Fruit fly (Drosophila melanogaster): ENCODE results near the gene Icmt.

The Icmt gene

dm6 chr3L:13015823-13016465 is 2.1 kb upstream of the Icmt start, which contains the start of gene CG11267 (continued):
- TF ChIP-seq hbn (GFP tag; IDR thresholded peaks at IDR 0.05; ENCODE audit: partially characterized antibody): no peak
- peak; percentile 74 for TF ChIP-seq wek (GFP tag; optimal IDR thresholded peaks at IDR 0.05)
- TF ChIP-seq CG17328 (GFP tag; IDR thresholded peaks at IDR 0.05): peak; percentile 86
- peak; percentile 51 for TF ChIP-seq pzg (GFP tag; optimal IDR thresholded peaks at IDR 0.05)
- peak; percentile 65 for TF ChIP-seq CG6683 (GFP tag; optimal IDR thresholded peaks at IDR 0.05)
- peak; percentile 72 for TF ChIP-seq CG12942 (GFP tag; optimal IDR thresholded peaks at IDR 0.05)
- peak; percentile 72 for TF ChIP-seq ab (GFP tag; optimal IDR thresholded peaks at IDR 0.05)
- TF ChIP-seq CG18599 (GFP tag; optimal IDR thresholded peaks at IDR 0.05): peak; percentile 92
- peak; percentile 56 for TF ChIP-seq croc (GFP tag; conservative IDR thresholded peaks at IDR 0.05)
- peak; percentile 87 for TF ChIP-seq tin (GFP tag; optimal IDR thresholded peaks at IDR 0.05)
- TF ChIP-seq CG43689 (GFP tag; IDR thresholded peaks at IDR 0.05): no peak
- peak; percentile 62 for TF ChIP-seq trh (GFP tag; optimal IDR thresholded peaks at IDR 0.05)
- TF ChIP-seq CG18764 (GFP tag; optimal IDR thresholded peaks at IDR 0.05): peak; percentile 77
- no peak for TF ChIP-seq CG1832 (GFP tag; optimal IDR thresholded peaks at IDR 0.05)
- peak; percentile 85; the same call in 1 of the 2 replicates for TF ChIP-seq Lim3 (GFP tag; IDR thresholded peaks at IDR 0.05)
- TF ChIP-seq CG11247 (GFP tag; IDR thresholded peaks at IDR 0.05): peak; percentile 89
- TF ChIP-seq CG8359 (GFP tag; optimal IDR thresholded peaks at IDR 0.05; ENCODE audit: borderline replicate concordance): peak; percentile 56
- TF ChIP-seq Myb (GFP tag; optimal IDR thresholded peaks at IDR 0.05): peak; percentile 54
- peak; percentile 93 for TF ChIP-seq so (GFP tag; IDR thresholded peaks at IDR 0.05)
- peak; percentile 85 for TF ChIP-seq CG4424 (GFP tag; optimal IDR thresholded peaks at IDR 0.05)
- TF ChIP-seq ash1 (GFP tag; optimal IDR thresholded peaks at IDR 0.05): peak; percentile 48
- TF ChIP-seq Sin3A (optimal IDR thresholded peaks at IDR 0.05): no peak
- TF ChIP-seq CG9727 (GFP tag; optimal IDR thresholded peaks at IDR 0.05): peak; percentile 82
- peak; percentile 71; the same call in 2 of the 3 replicates for TF ChIP-seq CG14050 (GFP tag; IDR thresholded peaks at IDR 0.05)
- TF ChIP-seq CG12104 (GFP tag; optimal IDR thresholded peaks at IDR 0.05): peak; percentile 85
- no peak for TF ChIP-seq Lpt (GFP tag; optimal IDR thresholded peaks at IDR 0.05)
- TF ChIP-seq en (GFP tag; optimal IDR thresholded peaks at IDR 0.05): peak; percentile 68
- peak; percentile 81 for TF ChIP-seq CG8924 (tag; optimal IDR thresholded peaks at IDR 0.05)
- TF ChIP-seq crc (GFP tag; optimal IDR thresholded peaks at IDR 0.05): peak; percentile 71
- TF ChIP-seq hkb (optimal IDR thresholded peaks at IDR 0.05): no peak
- TF ChIP-seq hkb (GFP tag; IDR thresholded peaks at IDR 0.05): peak; percentile 94
- TF ChIP-seq CG13287 (GFP tag; IDR thresholded peaks at IDR 0.05; ENCODE audit: partially characterized antibody): no peak
- TF ChIP-seq CG6813 (GFP tag; optimal IDR thresholded peaks at IDR 0.05): peak; percentile 84
- TF ChIP-seq CG2889 (GFP tag; IDR thresholded peaks at IDR 0.05): peak; percentile 69; the same call in 2 of the 3 replicates
- TF ChIP-seq gem (tag; optimal IDR thresholded peaks at IDR 0.05): peak; percentile 89
- peak; percentile 91 for TF ChIP-seq Rx (GFP tag; IDR thresholded peaks at IDR 0.05)
- TF ChIP-seq CG4328 (GFP tag; optimal IDR thresholded peaks at IDR 0.05): peak; percentile 86
- peak; percentile 90 for TF ChIP-seq Drgx (GFP tag; IDR thresholded peaks at IDR 0.05)
- peak; percentile 90 for TF ChIP-seq CG32772 (GFP tag; IDR thresholded peaks at IDR 0.05)
- peak; percentile 32 for TF ChIP-seq da (GFP tag; optimal IDR thresholded peaks at IDR 0.05)
- TF ChIP-seq nmo (GFP tag; optimal IDR thresholded peaks at IDR 0.05): peak; percentile 92
- TF ChIP-seq Jarid2 (GFP tag; optimal IDR thresholded peaks at IDR 0.05): peak; percentile 44
- peak; percentile 73 for TF ChIP-seq chn (GFP tag; optimal IDR thresholded peaks at IDR 0.05)
- peak; percentile 39 for TF ChIP-seq Dad (GFP tag; optimal IDR thresholded peaks at IDR 0.05)
- TF ChIP-seq Abd-B (GFP tag; optimal IDR thresholded peaks at IDR 0.05): peak; percentile 83
- TF ChIP-seq CG8290 (GFP tag; optimal IDR thresholded peaks at IDR 0.05): no peak
- peak; percentile 5 to 94 for TF ChIP-seq CG8290 (tag; optimal IDR thresholded peaks at IDR 0.05)
- TF ChIP-seq Mrtf (GFP tag; IDR thresholded peaks at IDR 0.05): peak; percentile 82
- TF ChIP-seq scrt (GFP tag; optimal IDR thresholded peaks at IDR 0.05): peak; percentile 81
- TF ChIP-seq CG12391 (tag; optimal IDR thresholded peaks at IDR 0.05): peak; percentile 74
- TF ChIP-seq eyg (GFP tag; optimal IDR thresholded peaks at IDR 0.05): peak; percentile 75

All from whole organism, embryonic.